Fruit fly (Drosophila melanogaster) whole organism, embryonic: Measurements from ENCODE around the gene CG6901.
A peak's percentile ranks its signal among the peaks of the same experiment; 100 is the strongest.

Source experiments
- Atf-2 ChIP-seq: fragments of 200-800 bp; sonication (Bioruptor generic); optimal IDR thresholded peaks from 2 replicates; lab custom pipeline; 2016; ENCODE audit warnings: missing biosample characterization, missing genetic modification characterization
- BEAF-32 ChIP-seq: fragments of 200-800 bp; sonication (Bioruptor generic); optimal IDR thresholded peaks from 3 replicates; lab custom pipeline; 2017; ENCODE audit warnings: missing biosample characterization, missing genetic modification characterization, mild to moderate bottlenecking, moderate library complexity, missing genetic modification reagents
- CG12299 ChIP-seq: fragments of 200-800 bp; sonication (Bioruptor generic); optimal IDR thresholded peaks from 2 replicates; lab custom pipeline; 2018; ENCODE audit warnings: missing biosample characterization, mild to moderate bottlenecking, missing genetic modification characterization
- CG12391 ChIP-seq: fragments of 200-800 bp; sonication (Bioruptor generic); optimal IDR thresholded peaks from 3 replicates; lab custom pipeline; 2018; ENCODE audit warnings: missing biosample characterization, mild to moderate bottlenecking, missing genetic modification characterization, moderate library complexity
- CG12659 ChIP-seq: fragments of 200-800 bp; sonication (Bioruptor generic); optimal IDR thresholded peaks from 3 replicates; lab custom pipeline; 2017; ENCODE audit warnings: mild to moderate bottlenecking, missing biosample characterization, missing genetic modification reagents, missing genetic modification characterization
- CG13287 ChIP-seq: fragments of 200-800 bp; sonication (Bioruptor generic); IDR thresholded peaks from 2 replicates; pipeline ENCODE4 v1.3.6; 2022; ENCODE audit warnings: missing biosample characterization, missing genetic modification characterization; ENCODE audit not compliant: partially characterized antibody
- CG13424 ChIP-seq: fragments of 200-800 bp; sonication (Bioruptor generic); optimal IDR thresholded peaks from 2 replicates; lab custom pipeline; 2019; ENCODE audit warnings: missing biosample characterization, mild to moderate bottlenecking, missing genetic modification characterization, moderate library complexity
- CG13894 ChIP-seq: fragments of 200-800 bp; sonication (Bioruptor generic); optimal IDR thresholded peaks from 3 replicates; lab custom pipeline; 2018; ENCODE audit warnings: missing biosample characterization, mild to moderate bottlenecking, missing genetic modification characterization, moderate library complexity
- CG14965 ChIP-seq: fragments of 200-800 bp; sonication (Bioruptor generic); optimal IDR thresholded peaks from 2 replicates; lab custom pipeline; 2016; ENCODE audit warnings: missing biosample characterization, missing genetic modification characterization, borderline replicate concordance
- CG17361 ChIP-seq: fragments of 200-800 bp; sonication (Bioruptor generic); IDR thresholded peaks from 3 replicates; pipeline ENCODE4 v1.3.6; 2022; ENCODE audit warnings: missing biosample characterization, missing genetic modification characterization
- CG18262 ChIP-seq: fragments of 200-800 bp; optimal IDR thresholded peaks from 3 replicates; lab custom pipeline; 2019; ENCODE audit warnings: missing biosample characterization, mild to moderate bottlenecking, missing genetic modification characterization, moderate library complexity
- CG2120 ChIP-seq: fragments of 200-800 bp; sonication (Bioruptor generic); optimal IDR thresholded peaks from 3 replicates; lab custom pipeline; 2016; ENCODE audit warnings: missing biosample characterization, missing genetic modification characterization
- CG2875 ChIP-seq: fragments of 200-800 bp; sonication (Bioruptor generic); optimal IDR thresholded peaks from 2 replicates; lab custom pipeline; 2017; ENCODE audit warnings: missing biosample characterization, mild to moderate bottlenecking, missing genetic modification characterization, missing genetic modification reagents
- CG3407 ChIP-seq: fragments of 200-800 bp; sonication (Bioruptor generic); optimal IDR thresholded peaks from 2 replicates; lab custom pipeline; 2018; ENCODE audit warnings: missing biosample characterization, mild to moderate bottlenecking, missing genetic modification characterization
- CG4424 ChIP-seq: fragments of 200-800 bp; sonication (Bioruptor generic); optimal IDR thresholded peaks from 3 replicates; lab custom pipeline; 2016; ENCODE audit warnings: missing biosample characterization, missing genetic modification characterization
- CG9876 ChIP-seq: fragments of 200-800 bp; sonication (Bioruptor generic); optimal IDR thresholded peaks from 2 replicates; lab custom pipeline; 2016; ENCODE audit warnings: missing biosample characterization, missing genetic modification characterization
- CkIIα-i1 ChIP-seq: fragments of 200-800 bp; sonication (Bioruptor generic); IDR thresholded peaks from 2 replicates; pipeline ENCODE4 v1.3.6; 2022; ENCODE audit warnings: missing biosample characterization, missing genetic modification characterization
- Deaf1 ChIP-seq: fragments of 200-800 bp; optimal IDR thresholded peaks from 3 replicates; lab custom pipeline; 2019; ENCODE audit warnings: missing biosample characterization, mild to moderate bottlenecking, missing genetic modification characterization, moderate library complexity
- Lpt ChIP-seq: fragments of >200 bp; optimal IDR thresholded peaks from 2 replicates; lab custom pipeline; 2018; ENCODE audit warnings: missing biosample characterization, missing genetic modification characterization
- NC2β ChIP-seq: fragments of 200-800 bp; sonication (Bioruptor generic); optimal IDR thresholded peaks from 2 replicates; lab custom pipeline; 2016; ENCODE audit warnings: missing biosample characterization, missing genetic modification characterization
- Nf-YC ChIP-seq: fragments of 200-800 bp; optimal IDR thresholded peaks from 3 replicates; lab custom pipeline; 2019; ENCODE audit warnings: missing biosample characterization, mild to moderate bottlenecking, missing genetic modification characterization, moderate library complexity
- Oaz ChIP-seq: fragments of 200-800 bp; sonication (Bioruptor generic); IDR thresholded peaks from 2 replicates; pipeline ENCODE4 v1.3.6; 2022; ENCODE audit warnings: missing biosample characterization, missing genetic modification characterization
- Oli ChIP-seq: fragments of 200-800 bp; sonication (Bioruptor generic); optimal IDR thresholded peaks from 2 replicates; lab custom pipeline; 2018; ENCODE audit warnings: missing biosample characterization, mild to moderate bottlenecking, missing genetic modification characterization, moderate library complexity
- Pdp1 ChIP-seq, 2 experiments: fragments of 200-800 bp; sonication (Bioruptor generic); optimal IDR thresholded peaks; 3 replicates each; lab custom pipeline; 2016; ENCODE audit warnings: missing biosample characterization in 2 of 2, missing genetic modification characterization in 2 of 2, mild to moderate bottlenecking in 1 of 2, moderate library complexity in 1 of 2
- Ptx1 ChIP-seq: fragments of 200-800 bp; sonication (Bioruptor generic); IDR thresholded peaks from 2 replicates; pipeline ENCODE4 v1.3.6; 2022; ENCODE audit warnings: missing biosample characterization, missing genetic modification characterization
- Sox100B ChIP-seq: fragments of 200-800 bp; sonication (Bioruptor generic); optimal IDR thresholded peaks from 3 replicates; lab custom pipeline; 2018; ENCODE audit warnings: missing biosample characterization, mild to moderate bottlenecking, missing genetic modification characterization
- ac ChIP-seq: fragments of 200-800 bp; sonication (Bioruptor generic); optimal IDR thresholded peaks from 3 replicates; lab custom pipeline; 2017; ENCODE audit warnings: missing biosample characterization, mild to moderate bottlenecking, missing genetic modification characterization
- ato ChIP-seq: fragments of 200-800 bp; sonication (Bioruptor generic); IDR thresholded peaks from 2 replicates; pipeline ENCODE4 v1.3.6; 2022; ENCODE audit warnings: missing biosample characterization, missing genetic modification characterization; ENCODE audit not compliant: partially characterized antibody
- ci ChIP-seq: fragments of 200-800 bp; sonication (Bioruptor generic); IDR thresholded peaks from 3 replicates; pipeline ENCODE4 v1.3.6; 2022; ENCODE audit warnings: missing biosample characterization, missing genetic modification characterization
- crol ChIP-seq: fragments of 200-800 bp; sonication (Bioruptor generic); IDR thresholded peaks from 2 replicates; pipeline ENCODE4 v1.3.6; 2022; ENCODE audit warnings: missing biosample characterization, missing genetic modification characterization
- dati ChIP-seq: fragments of 200-800 bp; sonication (Bioruptor generic); IDR thresholded peaks from 2 replicates; pipeline ENCODE4 v1.3.6; 2022; ENCODE audit warnings: missing biosample characterization, missing genetic modification characterization
- ems ChIP-seq: fragments of 200-800 bp; sonication (Bioruptor generic); optimal IDR thresholded peaks from 3 replicates; lab custom pipeline; 2016; ENCODE audit warnings: missing biosample characterization, missing genetic modification characterization
- eve ChIP-seq, 2 experiments: fragments of >200 bp; optimal IDR thresholded peaks; 2 replicates each; lab custom pipeline; 2017; ENCODE audit warnings: missing biosample characterization in 2 of 2, missing genetic modification characterization in 2 of 2
- exex ChIP-seq: fragments of 200-800 bp; sonication (Bioruptor generic); optimal IDR thresholded peaks from 4 replicates; lab custom pipeline; 2018; ENCODE audit warnings: missing biosample characterization, mild to moderate bottlenecking, missing genetic modification characterization, moderate library complexity
- grau ChIP-seq: fragments of 200-800 bp; optimal IDR thresholded peaks from 3 replicates; lab custom pipeline; 2019; ENCODE audit warnings: missing biosample characterization, mild to moderate bottlenecking, missing genetic modification characterization, moderate library complexity
- grn ChIP-seq: fragments of 200-800 bp; sonication (Bioruptor generic); optimal IDR thresholded peaks from 3 replicates; lab custom pipeline; 2017; ENCODE audit warnings: missing biosample characterization, missing genetic modification characterization
- kah ChIP-seq: fragments of 200-800 bp; sonication (Bioruptor generic); optimal IDR thresholded peaks from 2 replicates; lab custom pipeline; 2018; ENCODE audit warnings: missing biosample characterization, mild to moderate bottlenecking, missing genetic modification characterization
- nerfin-1 ChIP-seq: fragments of 200-800 bp; sonication (Bioruptor generic); optimal IDR thresholded peaks from 3 replicates; lab custom pipeline; 2019; ENCODE audit warnings: missing biosample characterization, mild to moderate bottlenecking, missing genetic modification characterization, moderate library complexity
- nom ChIP-seq: fragments of 200-800 bp; sonication (Bioruptor generic); optimal IDR thresholded peaks from 2 replicates; lab custom pipeline; 2017; ENCODE audit warnings: missing biosample characterization, missing genetic modification characterization, mild to moderate bottlenecking, moderate library complexity, missing genetic modification reagents
- otp ChIP-seq: fragments of 200-800 bp; sonication (Bioruptor generic); IDR thresholded peaks from 3 replicates; pipeline ENCODE4, ENCODE4 v1.3.6; 2022; ENCODE audit warnings: missing biosample characterization, missing genetic modification characterization
- pum ChIP-seq: fragments of 200-800 bp; sonication (Bioruptor generic); optimal IDR thresholded peaks from 2 replicates; lab custom pipeline; 2016; ENCODE audit warnings: missing biosample characterization, missing genetic modification characterization
- sd ChIP-seq: fragments of 200-800 bp; sonication (Bioruptor generic); optimal IDR thresholded peaks from 3 replicates; lab custom pipeline; 2018; ENCODE audit warnings: missing biosample characterization, mild to moderate bottlenecking, missing genetic modification characterization, moderate library complexity
- sens ChIP-seq: fragments of 200-800 bp; sonication (Bioruptor generic); peaks from one replicate; lab custom pipeline; 2016; ENCODE audit warnings: missing biosample characterization, missing genetic modification characterization
- stc ChIP-seq: fragments of 200-800 bp; sonication (Bioruptor generic); IDR thresholded peaks from 2 replicates; pipeline ENCODE4 v1.3.6; 2022; ENCODE audit warnings: missing biosample characterization, missing genetic modification characterization
- tna ChIP-seq: fragments of 200-800 bp; sonication (Bioruptor generic); IDR thresholded peaks from 2 replicates; pipeline ENCODE4 v1.3.6; 2022; ENCODE audit warnings: missing biosample characterization, missing genetic modification characterization; ENCODE audit not compliant: partially characterized antibody
- ttk ChIP-seq: fragments of 200-800 bp; sonication (Bioruptor generic); IDR thresholded peaks from 2 replicates; pipeline ENCODE4 v2.1.2; 2022; ENCODE audit warnings: missing biosample characterization, missing genetic modification characterization
- wdn ChIP-seq: fragments of 200-800 bp; sonication (Bioruptor generic); IDR thresholded peaks from 2 replicates; pipeline ENCODE4 v1.3.6; 2022; ENCODE audit warnings: missing biosample characterization, missing genetic modification characterization
- wek ChIP-seq: fragments of 200-800 bp; sonication (Bioruptor generic); optimal IDR thresholded peaks from 3 replicates; lab custom pipeline; 2018; ENCODE audit warnings: missing biosample characterization, mild to moderate bottlenecking, missing genetic modification characterization, moderate library complexity
- z ChIP-seq: fragments of 200-800 bp; sonication (Bioruptor generic); IDR thresholded peaks from 3 replicates; pipeline ENCODE4 v1.3.6; 2022; ENCODE audit warnings: missing biosample characterization, missing genetic modification characterization

The CG6901 gene

DNA sequence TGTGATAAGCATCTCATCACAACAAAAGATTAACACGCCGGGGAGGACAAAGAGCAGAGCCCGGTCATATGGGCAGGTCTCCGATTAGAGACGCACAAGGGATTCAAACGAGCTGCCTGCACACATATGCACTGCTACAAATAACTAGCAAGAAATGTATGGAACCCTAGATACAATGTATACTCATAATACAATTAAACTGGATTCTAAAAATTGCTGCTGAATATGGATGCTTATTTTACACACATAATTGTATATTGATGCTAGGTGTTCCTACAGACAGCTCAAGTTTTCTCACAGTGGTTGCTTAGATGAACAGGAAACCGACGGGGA, 13.8 kb downstream of the CG6901 start (continued):
- TF ChIP-seq CG12299 (tag; lab: Kevin White, UChicago) = no peak
- TF ChIP-seq CG14965 (GFP tag; lab: Kevin White, UChicago) = no peak
- TF ChIP-seq tna (GFP tag; lab: Robert Waterston, UW) = no peak
- no peak for TF ChIP-seq CkIIα-i1
- peak; percentile 83 for TF ChIP-seq CG18262
- peak; percentile 53 for TF ChIP-seq CG2875 (GFP tag; lab: Kevin White, UChicago)
- TF ChIP-seq z (GFP tag; lab: Robert Waterston, UW) = peak; percentile 45; the same call in 1 of the 3 replicates
- peak; percentile 76 for TF ChIP-seq CG4424 (GFP tag; lab: Kevin White, UChicago)
- TF ChIP-seq Ptx1 (GFP tag; lab: Robert Waterston, UW) = peak; percentile 27; the same call in 1 of the 2 replicates
- peak; percentile 51 for TF ChIP-seq Oli
- no peak for TF ChIP-seq CG9876

DNA sequence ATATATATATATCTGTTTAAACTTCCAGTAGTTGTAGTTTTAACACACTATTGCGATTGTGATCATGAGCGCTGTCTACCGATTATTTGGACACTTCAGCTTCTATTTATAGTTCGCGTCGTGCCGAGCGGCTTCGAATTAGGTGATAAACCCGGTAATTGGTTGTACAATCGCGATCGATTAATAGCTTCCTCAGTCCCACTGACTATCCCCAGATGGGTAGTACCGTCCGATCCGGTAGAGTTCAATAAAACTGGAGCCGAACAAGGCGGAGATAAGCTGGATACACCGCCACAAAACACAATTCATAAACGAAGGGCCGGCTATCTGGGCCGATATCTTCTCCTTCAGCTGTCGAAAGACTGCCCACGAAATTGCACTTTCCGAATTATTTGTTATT, 14.6 kb downstream of the CG6901 start:
- TF ChIP-seq Pdp1 (GFP tag; optimal IDR thresholded peaks at IDR 0.05; lab: Kevin White, UChicago) (peak in 1 of 2 experiments; percentile 20), ac (no peak), sens (GFP tag; lab: Kevin White, UChicago) (peak; percentile 41), Atf-2 (no peak), CG13894 (tag; lab: Kevin White, UChicago) (peak; percentile 63), grn (peak; percentile 58), Deaf1 (no peak), exex (tag; lab: Kevin White, UChicago) (peak; percentile 86)

DNA sequence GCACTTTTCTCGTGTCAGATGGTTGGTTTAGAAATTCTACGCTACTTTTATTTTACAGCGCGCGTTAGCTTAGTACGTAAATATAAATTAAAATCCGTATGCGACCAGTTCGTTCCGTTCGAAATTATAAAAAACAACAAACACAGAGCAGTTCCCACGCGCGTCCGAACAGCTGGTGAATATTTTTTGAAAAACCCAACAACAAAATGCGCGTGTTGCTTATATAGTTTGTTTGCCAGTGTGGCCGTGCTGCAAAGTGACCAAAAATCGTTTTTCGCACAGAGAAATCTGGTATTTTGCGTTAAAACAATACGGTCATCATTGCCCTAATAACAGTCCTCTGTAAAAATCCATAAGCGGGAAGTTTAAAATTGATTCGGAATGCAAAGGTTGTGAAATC, 15.1 kb downstream of the CG6901 start:
- TF ChIP-seq Sox100B (GFP tag; lab: Kevin White, UChicago) = no peak
- TF ChIP-seq CG2120 (GFP tag; lab: Kevin White, UChicago) = no peak
- no peak for TF ChIP-seq dati (GFP tag; lab: Robert Waterston, UW)
- no peak for TF ChIP-seq CG3407
- TF ChIP-seq ci = 0 out of 3 replicates have a peak, but pooled peaks have one; percentile 22
- TF ChIP-seq wek (GFP tag; lab: Kevin White, UChicago) = no peak
- peak; percentile 35 for TF ChIP-seq Nf-YC
- TF ChIP-seq CG12391 (tag; lab: Kevin White, UChicago) = peak; percentile 32
- TF ChIP-seq CG13424 (tag; lab: Kevin White, UChicago) = no peak
- TF ChIP-seq CG13287 (GFP tag; lab: Robert Waterston, UW) = peak; percentile 73
- peak; percentile 49 for TF ChIP-seq BEAF-32 (GFP tag; lab: Kevin White, UChicago)
- peak; percentile 87 for TF ChIP-seq NC2β (GFP tag; lab: Kevin White, UChicago)
- no peak for TF ChIP-seq eve (GFP tag; optimal IDR thresholded peaks at IDR 0.05; lab: Kevin White, UChicago)
- peak; percentile 18; the same call in 1 of the 3 replicates for TF ChIP-seq CG17361 (GFP tag; lab: Robert Waterston, UW)
- TF ChIP-seq sd (tag; lab: Kevin White, UChicago) = peak; percentile 44
- TF ChIP-seq kah (GFP tag; lab: Kevin White, UChicago) = no peak
- no peak for TF ChIP-seq pum (GFP tag; lab: Kevin White, UChicago)
- peak; percentile 39 for TF ChIP-seq nerfin-1
- no peak for TF ChIP-seq CkIIα-i1
- TF ChIP-seq Lpt = no peak
- no peak for TF ChIP-seq otp (GFP tag; lab: Robert Waterston, UW)
- no peak for TF ChIP-seq stc (GFP tag; lab: Robert Waterston, UW)
- peak; percentile 47 for TF ChIP-seq CG12659 (GFP tag; lab: Kevin White, UChicago)
- no peak for TF ChIP-seq wdn
- TF ChIP-seq ems = no peak
- TF ChIP-seq crol = no peak
- TF ChIP-seq ttk (GFP tag; lab: Robert Waterston, UW) = no peak
- TF ChIP-seq ato (GFP tag; lab: Robert Waterston, UW) = peak; percentile 16; the same call in 1 of the 2 replicates
- peak; percentile 25 for TF ChIP-seq grau (tag; lab: Kevin White, UChicago)
- TF ChIP-seq nom (GFP tag; lab: Kevin White, UChicago) = peak; percentile 50
- no peak for TF ChIP-seq Oaz
